Fruit fly (Drosophila melanogaster) whole organism, wandering third instar larva: ENCODE data around the gene Cyp9f3.

ENCODE experiments used
- Abd-B ChIP-seq: fragments of >200 bp; optimal IDR thresholded peaks from 2 replicates; lab custom pipeline; 2017; ENCODE audit warnings: missing biosample characterization, missing genetic modification characterization
- CG32264 ChIP-seq: fragments of 200-800 bp; sonication (Bioruptor generic); optimal IDR thresholded peaks from 2 replicates; lab custom pipeline; 2016; ENCODE audit warnings: missing biosample characterization, missing genetic modification characterization
- CG9705 ChIP-seq: fragments of 200-800 bp; sonication (Bioruptor generic); optimal IDR thresholded peaks from 2 replicates; lab custom pipeline; 2018; ENCODE audit warnings: missing biosample characterization, mild to moderate bottlenecking, missing genetic modification characterization
- Dif ChIP-seq: fragments of 200-275, 200-300 bp; sonication (Bioruptor generic); optimal IDR thresholded peaks from 2 replicates; lab custom pipeline; 2018; ENCODE audit warnings: missing biosample characterization, missing genetic modification characterization; ENCODE audit not compliant: partially characterized antibody
- GATAd ChIP-seq: sonication (Bioruptor generic); optimal IDR thresholded peaks from 2 replicates; lab custom pipeline; 2016; ENCODE audit warnings: missing biosample characterization, missing genetic modification characterization
- HLH106 ChIP-seq: fragments of 200-800 bp; optimal IDR thresholded peaks from 3 replicates; lab custom pipeline; 2019; ENCODE audit warnings: missing biosample characterization, mild to moderate bottlenecking, missing genetic modification characterization, moderate library complexity
- Hnf4 ChIP-seq: fragments of 200-800 bp; sonication (Bioruptor generic); optimal IDR thresholded peaks from 2 replicates; lab custom pipeline; 2016; ENCODE audit warnings: missing biosample characterization, mild to moderate bottlenecking, missing genetic modification characterization
- Hr78 ChIP-seq: fragments of >200 bp; optimal IDR thresholded peaks from 2 replicates; lab custom pipeline; 2017; ENCODE audit warnings: missing biosample characterization, missing genetic modification characterization
- Hr83 ChIP-seq: fragments of 200-300 bp; sonication (Bioruptor generic); optimal IDR thresholded peaks from 2 replicates; lab custom pipeline; 2016; ENCODE audit warnings: missing biosample characterization, mild to moderate bottlenecking, missing genetic modification characterization, moderate library complexity; ENCODE audit not compliant: poor library complexity, severe bottlenecking
- Jra ChIP-seq: sonication (Bioruptor generic); optimal IDR thresholded peaks from 2 replicates; lab custom pipeline; 2016; ENCODE audit warnings: missing biosample characterization, missing genetic modification characterization
- Mio ChIP-seq: sonication (Bioruptor generic); optimal IDR thresholded peaks from 2 replicates; lab custom pipeline; 2016; ENCODE audit warnings: missing biosample characterization, missing genetic modification characterization
- Myc ChIP-seq: fragments of >200 bp; optimal IDR thresholded peaks from 2 replicates; lab custom pipeline; 2017
- N ChIP-seq: fragments of >200 bp; optimal IDR thresholded peaks from 2 replicates; lab custom pipeline; 2018; ENCODE audit warnings: missing biosample characterization, missing external identifiers, missing genetic modification characterization
- OdsH ChIP-seq: fragments of 200-800 bp; sonication (Bioruptor generic); optimal IDR thresholded peaks from 2 replicates; lab custom pipeline; 2016; ENCODE audit warnings: missing biosample characterization, mild to moderate bottlenecking, missing genetic modification characterization
- Rel ChIP-seq, 2 experiments: fragments of 200-800 bp; sonication (Bioruptor generic) in 1 of 2; optimal IDR thresholded peaks; 2 replicates in 1 of 2; 3 replicates in 1 of 2; lab custom pipeline; 2016 to 2019; ENCODE audit warnings: mild to moderate bottlenecking in 2 of 2, missing biosample characterization in 2 of 2, missing genetic modification characterization in 2 of 2, moderate library complexity in 1 of 2
- Sp1 ChIP-seq: fragments of 200-800 bp; sonication (Bioruptor generic); optimal IDR thresholded peaks from 3 replicates; lab custom pipeline; 2019; ENCODE audit warnings: missing biosample characterization, mild to moderate bottlenecking, missing genetic modification characterization, moderate library complexity
- Vsx2 ChIP-seq: fragments of 200-300, 225-300 bp; sonication (Bioruptor generic); optimal IDR thresholded peaks from 2 replicates; lab custom pipeline; 2018; ENCODE audit warnings: missing biosample characterization, missing genetic modification characterization; ENCODE audit not compliant: partially characterized antibody
- br ChIP-seq: fragments of 200-800 bp; sonication (Bioruptor generic); optimal IDR thresholded peaks from 2 replicates; lab custom pipeline; 2016; ENCODE audit warnings: missing biosample characterization, missing genetic modification characterization
- brk ChIP-seq: fragments of 200-800 bp; sonication (Bioruptor generic); optimal IDR thresholded peaks from 2 replicates; lab custom pipeline; 2016; ENCODE audit warnings: missing biosample characterization, mild to moderate bottlenecking, missing genetic modification characterization
- dl ChIP-seq, 2 experiments: fragments of 175-275, 200-275 bp in 1 of 2; fragments of 200-275 bp in 1 of 2; sonication (Bioruptor generic); optimal IDR thresholded peaks; lab custom pipeline; 2018; ENCODE audit warnings: mild to moderate bottlenecking in 2 of 2, missing biosample characterization in 2 of 2, missing genetic modification characterization in 2 of 2, moderate library complexity in 2 of 2; ENCODE audit not compliant: partially characterized antibody in 2 of 2, insufficient read depth in 1 of 2
- dmrt93B ChIP-seq: fragments of 200-800 bp; sonication (Bioruptor generic); optimal IDR thresholded peaks from 2 replicates; lab custom pipeline; 2018; ENCODE audit warnings: missing biosample characterization, mild to moderate bottlenecking, missing genetic modification characterization
- dsf ChIP-seq: sonication (Bioruptor generic); optimal IDR thresholded peaks from 2 replicates; lab custom pipeline; 2016; ENCODE audit warnings: missing biosample characterization, missing genetic modification characterization, borderline replicate concordance
- foxo ChIP-seq, 2 experiments: fragments of 200-800 bp; sonication (Bioruptor generic); optimal IDR thresholded peaks; 2 replicates in 1 of 2; 3 replicates in 1 of 2; lab custom pipeline; 2016 to 2017; ENCODE audit warnings: missing biosample characterization in 2 of 2, missing genetic modification characterization in 2 of 2
- fru ChIP-seq: fragments of 200-800 bp; sonication (Bioruptor generic); optimal IDR thresholded peaks from 3 replicates; lab custom pipeline; 2016; ENCODE audit warnings: missing biosample characterization, mild to moderate bottlenecking, missing genetic modification characterization
- h ChIP-seq: fragments of 200-800 bp; sonication (Bioruptor generic); optimal IDR thresholded peaks from 3 replicates; lab custom pipeline; 2016; ENCODE audit warnings: missing biosample characterization, mild to moderate bottlenecking, missing genetic modification characterization
- jim ChIP-seq: fragments of 175-275, 200-325 bp; sonication (Bioruptor generic); optimal IDR thresholded peaks from 2 replicates; lab custom pipeline; 2016; ENCODE audit warnings: missing biosample characterization, mild to moderate bottlenecking, missing genetic modification characterization
- pan ChIP-seq: fragments of >200 bp; optimal IDR thresholded peaks from 2 replicates; lab custom pipeline; 2017
- psq ChIP-seq: fragments of 200-800 bp; sonication (Bioruptor generic); optimal IDR thresholded peaks from 3 replicates; lab custom pipeline; 2017; ENCODE audit warnings: missing biosample characterization, mild to moderate bottlenecking, missing genetic modification characterization, moderate library complexity
- rgr ChIP-seq: fragments of 200-800 bp; sonication (Bioruptor generic); optimal IDR thresholded peaks from 3 replicates; lab custom pipeline; 2016; ENCODE audit warnings: missing biosample characterization, mild to moderate bottlenecking, missing genetic modification characterization
- sv ChIP-seq: fragments of 200-800 bp; sonication (Bioruptor generic); optimal IDR thresholded peaks from 3 replicates; lab custom pipeline; 2016; ENCODE audit warnings: missing biosample characterization, missing genetic modification characterization
- tai ChIP-seq: sonication (Bioruptor generic); optimal IDR thresholded peaks from 2 replicates; lab custom pipeline; 2016; ENCODE audit warnings: missing biosample characterization, missing genetic modification characterization
- woc ChIP-seq: sonication (Bioruptor generic); optimal IDR thresholded peaks from 2 replicates; lab custom pipeline; 2016; ENCODE audit warnings: missing biosample characterization, mild to moderate bottlenecking, missing genetic modification characterization

Cyp9f3 gene

DNA sequence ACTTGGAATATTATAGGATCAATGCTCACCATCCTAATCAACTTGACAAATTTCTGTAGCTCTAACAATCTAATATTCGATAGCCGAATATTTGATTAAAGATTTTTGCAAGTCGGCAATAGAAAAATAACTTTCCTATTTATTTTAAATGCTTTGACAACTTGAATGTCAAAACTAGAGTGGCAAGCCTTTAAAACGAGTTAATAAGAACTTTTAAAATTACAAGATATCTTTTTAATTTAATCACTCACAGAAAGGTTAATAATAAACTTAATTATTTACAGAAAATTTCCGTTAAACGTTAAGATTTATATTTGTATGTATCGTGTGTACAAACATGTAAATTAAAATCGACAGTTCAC lies 40.3 kb upstream of the Cyp9f3 start, which contains the start of the genes CG17207 and CG46427:
TSS of gene CG17207 (minus strand) at position 101 of the 362 bp plus-strand sequence.
TSS of gene CG46427 (minus strand) at position 101 of the 362 bp plus-strand sequence.
- TF ChIP-seq woc: no peak
- TF ChIP-seq CG32264 (GFP tag; lab: Kevin White, UChicago): no peak
- TF ChIP-seq dmrt93B (GFP tag; lab: Kevin White, UChicago): no peak
- no peak for TF ChIP-seq dsf (GFP tag; lab: Kevin White, UChicago)
- no peak for TF ChIP-seq tai (GFP tag; lab: Kevin White, UChicago)
- no peak for TF ChIP-seq brk
- no peak for TF ChIP-seq N (GFP tag; lab: Kevin White, UChicago)
- TF ChIP-seq Myc (lab: Kevin White, UChicago): no peak
- no peak for TF ChIP-seq OdsH (GFP tag; lab: Kevin White, UChicago)
- TF ChIP-seq Sp1 (GFP tag; lab: Kevin White, UChicago): no peak
- no peak for TF ChIP-seq dl (GFP tag; optimal IDR thresholded peaks at IDR 0.05; lab: Kevin White, UChicago; ENCODE audit: insufficient read depth in 1 of 2, partially characterized antibody in 2 of 2)
- TF ChIP-seq Jra (GFP tag; lab: Kevin White, UChicago): no peak
- no peak for TF ChIP-seq jim (GFP tag; lab: Kevin White, UChicago)
- TF ChIP-seq Hr78: no peak
- TF ChIP-seq fru (GFP tag; lab: Kevin White, UChicago): no peak
- no peak for TF ChIP-seq Abd-B (GFP tag; lab: Kevin White, UChicago)
- TF ChIP-seq HLH106 (tag; lab: Kevin White, UChicago): no peak

DNA sequence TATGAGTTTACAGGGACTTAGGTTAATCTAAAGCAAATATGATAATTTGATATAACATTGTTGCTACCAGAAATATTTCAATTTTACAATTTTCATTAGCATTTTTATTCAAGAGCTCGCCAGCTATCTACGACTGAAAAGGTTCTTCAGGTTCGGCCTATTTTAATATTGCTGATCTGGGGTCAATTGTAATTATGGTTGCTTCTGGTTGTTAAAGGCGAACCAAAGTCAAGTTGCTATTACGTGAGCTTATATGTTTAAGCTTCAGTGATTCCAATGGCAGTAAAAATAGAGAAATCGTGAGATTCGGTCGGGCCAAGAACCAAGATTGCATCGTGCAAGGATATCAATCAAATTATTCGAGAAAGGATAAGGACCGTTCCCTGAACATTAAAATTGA lies 37.2 kb upstream of the Cyp9f3 start, which contains the start of gene Desat2:
TSS of gene Desat2 (plus strand) at position 301 of the 400 bp plus-strand sequence.
- TF ChIP-seq rgr (GFP tag; lab: Kevin White, UChicago) (no peak), Abd-B (GFP tag; lab: Kevin White, UChicago) (no peak), OdsH (GFP tag; lab: Kevin White, UChicago) (no peak), br (GFP tag; lab: Kevin White, UChicago) (no peak), Hr83 (GFP tag; lab: Kevin White, UChicago) (no peak), Hnf4 (GFP tag; lab: Kevin White, UChicago) (no peak), h (no peak), tai (GFP tag; lab: Kevin White, UChicago) (no peak), pan (lab: Kevin White, UChicago) (no peak), dsf (GFP tag; lab: Kevin White, UChicago) (no peak), CG9705 (no peak), Myc (lab: Kevin White, UChicago) (no peak), jim (GFP tag; lab: Kevin White, UChicago) (no peak), Vsx2 (GFP tag; lab: Kevin White, UChicago) (no peak), brk (no peak), HLH106 (tag; lab: Kevin White, UChicago) (no peak)
- TF ChIP-seq, all 38 proteins: peak for 0

DNA sequence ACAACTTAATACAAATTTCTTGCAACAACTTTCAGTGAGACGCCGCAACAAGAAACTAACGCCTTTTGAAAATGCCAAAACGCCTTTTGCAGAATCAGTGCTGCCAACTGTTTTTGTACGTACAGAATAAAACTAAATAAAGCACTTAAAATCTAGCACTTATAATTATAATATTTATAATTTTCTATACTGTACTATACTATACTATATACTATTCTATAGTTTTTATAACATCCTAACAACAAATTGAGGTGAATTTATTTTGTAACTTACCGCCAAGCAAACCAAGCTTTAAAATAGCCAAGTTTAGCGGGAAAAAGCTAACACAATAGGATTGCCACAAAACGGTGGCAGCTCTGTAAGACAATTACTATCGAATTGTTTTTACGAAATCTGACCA lies 35.0 kb upstream of the Cyp9f3 start, which contains the start of the genes Aos1 and Srlp:
TSS of gene Aos1 (minus strand) at position 59 of the 400 bp plus-strand sequence.
TSS of gene Srlp (plus strand) at position 335 of the 400 bp plus-strand sequence.
- TF ChIP-seq foxo (GFP tag; optimal IDR thresholded peaks at IDR 0.05; lab: Kevin White, UChicago): peak in 1 of 2 experiments; percentile 60
- peak; percentile 56 for TF ChIP-seq CG9705
- peak; percentile 74 for TF ChIP-seq HLH106 (tag; lab: Kevin White, UChicago)
- TF ChIP-seq brk: no peak
- TF ChIP-seq Dif (GFP tag; lab: Kevin White, UChicago): no peak
- TF ChIP-seq Sp1 (GFP tag; lab: Kevin White, UChicago): peak; percentile 68
- peak; percentile 32 for TF ChIP-seq OdsH (GFP tag; lab: Kevin White, UChicago)
- peak; percentile 95 for TF ChIP-seq Myc (lab: Kevin White, UChicago)
- no peak for TF ChIP-seq Mio (GFP tag; lab: Kevin White, UChicago)
- TF ChIP-seq dl (GFP tag; optimal IDR thresholded peaks at IDR 0.05; lab: Kevin White, UChicago; ENCODE audit: insufficient read depth in 1 of 2, partially characterized antibody in 2 of 2): no peak
- peak; percentile 18 for TF ChIP-seq rgr (GFP tag; lab: Kevin White, UChicago)
- no peak for TF ChIP-seq sv (GFP tag; lab: Kevin White, UChicago)
- TF ChIP-seq GATAd (GFP tag; lab: Kevin White, UChicago): no peak
- TF ChIP-seq Rel (GFP tag; optimal IDR thresholded peaks at IDR 0.05; lab: Kevin White, UChicago): no peak
- TF ChIP-seq Rel (tag; optimal IDR thresholded peaks at IDR 0.05; lab: Kevin White, UChicago): peak; percentile 70
- peak; percentile 46 for TF ChIP-seq psq (GFP tag; lab: Kevin White, UChicago)
- no peak for TF ChIP-seq Vsx2 (GFP tag; lab: Kevin White, UChicago)
